Worm (Caenorhabditis elegans) whole organism, late embryonic: ENCODE measurements around the gene srj-53.

ENCODE experiments used
- C38D4.7 ChIP-seq: fragments of 200-800 bp; sonication (Bioruptor generic); optimal IDR thresholded peaks from 2 replicates; lab custom pipeline; 2018; ENCODE audit warnings: mild to moderate bottlenecking, missing genetic modification characterization, moderate library complexity, missing compliant biosample characterization
- K02D7.2 ChIP-seq: sonication (generic microtip); optimal IDR thresholded peaks from 2 replicates; lab custom pipeline; 2017; ENCODE audit warnings: mild to moderate bottlenecking, missing genetic modification characterization, missing compliant biosample characterization
- K09A11.1 ChIP-seq: sonication (generic microtip); optimal IDR thresholded peaks from 2 replicates; lab custom pipeline; 2017; ENCODE audit warnings: antibody characterized with exemption, mild to moderate bottlenecking, missing genetic modification characterization, missing compliant biosample characterization; ENCODE audit not compliant: insufficient read depth
- Y22D7AL.16 ChIP-seq: sonication (generic microtip); optimal IDR thresholded peaks from 2 replicates; lab custom pipeline; 2016; ENCODE audit warnings: missing genetic modification characterization, missing compliant biosample characterization
- ahr-1 ChIP-seq: sonication (generic microtip); optimal IDR thresholded peaks from 2 replicates; lab custom pipeline; 2016; ENCODE audit warnings: missing genetic modification characterization, missing compliant biosample characterization
- ama-1 ChIP-seq: fragments of 150-350 bp; optimal IDR thresholded peaks from 2 replicates; lab custom pipeline; 2014
- ceh-18 ChIP-seq: sonication (generic microtip); optimal IDR thresholded peaks from 2 replicates; lab custom pipeline; 2016; ENCODE audit warnings: missing genetic modification characterization, missing compliant biosample characterization
- ceh-19 ChIP-seq: fragments of 200-800 bp; sonication (Bioruptor generic); optimal IDR thresholded peaks from 2 replicates; lab custom pipeline; 2018; ENCODE audit warnings: mild to moderate bottlenecking, missing genetic modification characterization, missing compliant biosample characterization
- ceh-24 ChIP-seq: sonication (generic microtip); optimal IDR thresholded peaks from 2 replicates; lab custom pipeline; 2016; ENCODE audit warnings: mild to moderate bottlenecking, missing genetic modification characterization, missing compliant biosample characterization
- ceh-31 ChIP-seq: sonication (generic microtip); optimal IDR thresholded peaks from 2 replicates; lab custom pipeline; 2016; ENCODE audit warnings: missing genetic modification characterization, missing compliant biosample characterization
- ceh-34 ChIP-seq: sonication (generic microtip); optimal IDR thresholded peaks from 2 replicates; lab custom pipeline; 2016; ENCODE audit warnings: mild to moderate bottlenecking, missing genetic modification characterization, missing compliant biosample characterization
- ceh-45 ChIP-seq: fragments of 200-800 bp; sonication (Bioruptor generic); IDR thresholded peaks from 2 replicates; pipeline ENCODE4 v1.3.6; 2022; ENCODE audit warnings: missing genetic modification reagents, missing genetic modification characterization, missing compliant biosample characterization
- ceh-9 ChIP-seq: sonication (generic microtip); optimal IDR thresholded peaks from 2 replicates; lab custom pipeline; 2016; ENCODE audit warnings: mild to moderate bottlenecking, missing genetic modification characterization, inconsistent platforms, missing compliant biosample characterization
- che-1 ChIP-seq: sonication (generic microtip); optimal IDR thresholded peaks from 2 replicates; lab custom pipeline; 2016; ENCODE audit warnings: mild to moderate bottlenecking, missing genetic modification characterization, missing compliant biosample characterization
- elt-2 ChIP-seq: sonication (generic microtip); optimal IDR thresholded peaks from 2 replicates; lab custom pipeline; 2016; ENCODE audit warnings: missing genetic modification reagents, missing genetic modification characterization, missing compliant biosample characterization
- elt-4 ChIP-seq: sonication (generic microtip); optimal IDR thresholded peaks from 2 replicates; lab custom pipeline; 2016; ENCODE audit warnings: missing genetic modification characterization, missing compliant biosample characterization
- eyg-1 ChIP-seq: sonication (generic microtip); optimal IDR thresholded peaks from 2 replicates; lab custom pipeline; 2016; ENCODE audit warnings: missing genotype, missing genetic modification characterization, missing compliant biosample characterization
- fkh-10 ChIP-seq: fragments of 150-350 bp; optimal IDR thresholded peaks from 2 replicates; lab custom pipeline; 2014; ENCODE audit warnings: missing biosample characterization, missing genetic modification reagents, missing genetic modification characterization
- hlh-13 ChIP-seq: fragments of 200-800 bp; sonication (Bioruptor generic); optimal IDR thresholded peaks from 2 replicates; lab custom pipeline; 2018; ENCODE audit warnings: mild to moderate bottlenecking, missing genetic modification characterization, missing compliant biosample characterization
- hlh-6 ChIP-seq: sonication (generic microtip); optimal IDR thresholded peaks from 2 replicates; lab custom pipeline; 2016; ENCODE audit warnings: missing genotype, missing genetic modification characterization, missing compliant biosample characterization
- hlh-8 ChIP-seq: sonication (generic microtip); optimal IDR thresholded peaks from 2 replicates; lab custom pipeline; 2016; ENCODE audit warnings: missing genotype, missing genetic modification characterization, missing compliant biosample characterization
- lim-6 ChIP-seq: sonication (generic microtip); optimal IDR thresholded peaks from 2 replicates; lab custom pipeline; 2016; ENCODE audit warnings: missing genetic modification characterization, missing compliant biosample characterization
- lin-11 ChIP-seq: fragments of 200-800 bp; sonication (Bioruptor generic); optimal IDR thresholded peaks from 2 replicates; lab custom pipeline; 2018; ENCODE audit warnings: mild to moderate bottlenecking, missing genetic modification characterization, missing compliant biosample characterization
- mec-3 ChIP-seq: sonication (generic microtip); optimal IDR thresholded peaks from 2 replicates; lab custom pipeline; 2016; ENCODE audit warnings: borderline replicate concordance, missing genetic modification characterization, missing compliant biosample characterization
- nhr-11 ChIP-seq: fragments of 150-350 bp; optimal IDR thresholded peaks from 2 replicates; lab custom pipeline; 2014; ENCODE audit warnings: missing biosample characterization, missing genetic modification characterization
- nhr-232 ChIP-seq: sonication (generic microtip); optimal IDR thresholded peaks from 2 replicates; lab custom pipeline; 2016; ENCODE audit warnings: missing genetic modification characterization, missing compliant biosample characterization
- npax-4 ChIP-seq: sonication (generic microtip); optimal IDR thresholded peaks from 2 replicates; lab custom pipeline; 2016; ENCODE audit warnings: missing genetic modification characterization, missing compliant biosample characterization
- pat-9 ChIP-seq: fragments of 200-800 bp; sonication (Bioruptor generic); optimal IDR thresholded peaks from 2 replicates; lab custom pipeline; 2018; ENCODE audit warnings: mild to moderate bottlenecking, missing genetic modification characterization, moderate library complexity, missing compliant biosample characterization
- pha-2 ChIP-seq: sonication (generic microtip); optimal IDR thresholded peaks from 2 replicates; lab custom pipeline; 2017; ENCODE audit warnings: mild to moderate bottlenecking, missing genetic modification characterization, missing compliant biosample characterization
- pha-4 ChIP-seq: fragments of 150-350 bp; optimal IDR thresholded peaks from 2 replicates; lab custom pipeline; 2018; ENCODE audit warnings: missing biosample characterization, missing genetic modification reagents, missing genetic modification characterization
- pros-1 ChIP-seq: fragments of 150-350 bp; optimal IDR thresholded peaks from 2 replicates; lab custom pipeline; 2014; ENCODE audit warnings: missing biosample characterization, missing genetic modification reagents, missing genetic modification characterization
- ref-2 ChIP-seq: sonication (generic microtip); optimal IDR thresholded peaks from 2 replicates; lab custom pipeline; 2016; ENCODE audit warnings: missing genetic modification characterization, missing compliant biosample characterization
- sdc-2 ChIP-seq: sonication (generic microtip); optimal IDR thresholded peaks from 2 replicates; lab custom pipeline; 2016; ENCODE audit warnings: missing genotype, missing genetic modification characterization, missing compliant biosample characterization
- sox-2 ChIP-seq: fragments of 200-800 bp; sonication (Bioruptor generic); IDR thresholded peaks from 2 replicates; pipeline ENCODE4 v1.3.6; 2022; ENCODE audit warnings: missing genetic modification reagents, missing genetic modification characterization, missing compliant biosample characterization
- sox-4 ChIP-seq: sonication (generic microtip); optimal IDR thresholded peaks from 2 replicates; lab custom pipeline; 2017; ENCODE audit warnings: mild to moderate bottlenecking, missing genetic modification characterization, inconsistent platforms, missing compliant biosample characterization
- tbx-7 ChIP-seq: sonication (generic microtip); optimal IDR thresholded peaks from 2 replicates; lab custom pipeline; 2016; ENCODE audit warnings: missing genotype, missing genetic modification characterization, missing compliant biosample characterization
- unc-55 ChIP-seq: sonication (generic microtip); optimal IDR thresholded peaks from 2 replicates; lab custom pipeline; 2017; ENCODE audit warnings: missing biosample characterization, missing genetic modification reagents, missing genetic modification characterization
- unc-86 ChIP-seq: sonication (generic microtip); optimal IDR thresholded peaks from 2 replicates; lab custom pipeline; 2016; ENCODE audit warnings: missing genetic modification characterization, missing compliant biosample characterization
- ztf-16 ChIP-seq: sonication (generic microtip); optimal IDR thresholded peaks from 2 replicates; lab custom pipeline; 2017; ENCODE audit warnings: missing genetic modification characterization, missing compliant biosample characterization

srj-53 gene

ce11 chrV:694625-695024, at the start of gene srj-53:
Gene srj-53 (minus strand): TSS chrV:694725.
- TF ChIP-seq sdc-2 (tag; lab: Kevin White, UChicago) = no peak
- TF ChIP-seq sox-4 (tag; lab: Kevin White, UChicago) = no peak
- TF ChIP-seq eyg-1 (tag; lab: Kevin White, UChicago) = no peak
- TF ChIP-seq ceh-24 (tag; lab: Kevin White, UChicago) = no peak
- TF ChIP-seq fkh-10 = no peak
- no peak for TF ChIP-seq K02D7.2 (tag; lab: Kevin White, UChicago)
- TF ChIP-seq lin-11 (tag; lab: Kevin White, UChicago) = no peak
- TF ChIP-seq ahr-1 (tag; lab: Kevin White, UChicago) = no peak
- TF ChIP-seq elt-2 = no peak
- TF ChIP-seq unc-55 (GFP tag; lab: Kevin White, UChicago) = no peak
- no peak for TF ChIP-seq pat-9 (tag; lab: Kevin White, UChicago)
- TF ChIP-seq hlh-13 (GFP tag; lab: Kevin White, UChicago) = no peak
- no peak for TF ChIP-seq hlh-6
- TF ChIP-seq tbx-7 (tag; lab: Kevin White, UChicago) = no peak
- TF ChIP-seq nhr-11 (tag; lab: Kevin White, UChicago) = no peak
- no peak for TF ChIP-seq npax-4
- no peak for TF ChIP-seq ceh-31 (tag; lab: Kevin White, UChicago)
- TF ChIP-seq Y22D7AL.16 = no peak
- TF ChIP-seq, all 69 proteins: peak for 0

ce11 chrV:743348-743747, 48.8 kb upstream of the srj-53 start, which contains the start of gene str-134:
Gene str-134 (plus strand): TSS chrV:743648.
- TF ChIP-seq elt-2 (no peak), ama-1 (lab: Kevin White, UChicago) (no peak), ceh-34 (tag; lab: Kevin White, UChicago) (no peak), tbx-7 (tag; lab: Kevin White, UChicago) (no peak), ceh-45 (no peak)

- TF ChIP-seq ceh-9 (no peak), K09A11.1 (tag; lab: Kevin White, UChicago) (no peak), fkh-10 (no peak), mec-3 (tag; lab: Kevin White, UChicago) (no peak), elt-2 (no peak), unc-86 (tag; lab: Kevin White, UChicago) (no peak), hlh-8 (no peak), hlh-13 (GFP tag; lab: Kevin White, UChicago) (no peak), hlh-6 (no peak), elt-4 (no peak), ztf-16 (no peak), ceh-19 (GFP tag; lab: Kevin White, UChicago) (no peak), unc-55 (GFP tag; lab: Kevin White, UChicago) (no peak), ceh-18 (tag; lab: Kevin White, UChicago) (no peak), lim-6 (no peak), pha-2 (no peak), npax-4 (no peak), che-1 (tag; lab: Kevin White, UChicago) (no peak)
Measured at ce11 chrV:741820-742219, 47.3 kb upstream of the srj-53 start, which contains the start of gene C05E4.7. Gene C05E4.7 (plus strand): TSS chrV:742120.

DNA sequence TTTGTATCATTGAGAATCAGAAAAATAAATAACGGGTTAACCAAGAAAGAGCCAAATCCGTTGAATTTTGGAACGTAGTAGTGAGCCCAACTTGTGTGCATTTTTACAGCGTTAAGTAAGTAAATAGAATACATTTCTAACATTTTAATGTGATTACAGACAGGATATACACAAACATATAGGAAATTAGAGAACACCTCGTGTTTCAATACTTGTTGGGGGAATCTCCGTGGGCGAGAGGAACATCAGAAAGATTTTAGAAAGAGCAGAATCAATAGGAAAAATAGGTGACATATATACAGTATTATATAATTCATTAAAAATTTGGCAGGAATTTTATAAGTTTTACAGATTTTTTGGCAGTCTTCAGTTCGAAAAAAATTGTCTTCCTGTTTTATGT, 44.2 kb upstream of the srj-53 start, which contains the start of gene srj-24:
srj-24 (minus strand) TSS at position 101 of the 400 bp plus-strand sequence.
- no peak for TF ChIP-seq fkh-10

DNA sequence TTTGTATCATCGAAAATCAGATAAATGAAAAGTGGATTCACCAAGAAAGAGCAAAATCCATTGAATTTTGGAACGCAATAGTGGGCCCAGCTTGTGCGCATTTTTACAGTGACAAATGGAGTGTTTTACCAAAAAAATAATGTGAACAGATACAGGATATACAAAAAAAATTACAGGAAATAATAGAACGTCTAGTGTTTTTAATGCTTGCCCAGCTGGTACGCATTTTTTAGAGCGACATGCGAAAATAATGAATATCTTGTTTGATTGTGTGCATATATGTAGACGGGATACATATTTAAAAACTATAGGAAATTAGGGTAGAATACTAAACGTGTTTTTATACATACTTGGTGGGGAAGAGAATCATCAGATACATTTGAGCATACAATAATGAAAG, 41.6 kb upstream of the srj-53 start, which contains the start of gene srj-25:
srj-25 (minus strand) TSS at position 101 of the 400 bp plus-strand sequence.
- TF ChIP-seq nhr-11 (tag; lab: Kevin White, UChicago) = no peak
- TF ChIP-seq ceh-19 (GFP tag; lab: Kevin White, UChicago) = no peak
- TF ChIP-seq pros-1 (tag; lab: Kevin White, UChicago) = no peak
- TF ChIP-seq ref-2 = no peak
- TF ChIP-seq ceh-18 (tag; lab: Kevin White, UChicago) = no peak
- TF ChIP-seq che-1 (tag; lab: Kevin White, UChicago) = no peak
- no peak for TF ChIP-seq sox-2 (GFP tag; lab: Robert Waterston, UW)
- TF ChIP-seq nhr-232 (tag; lab: Kevin White, UChicago) = no peak
- TF ChIP-seq lim-6 = no peak
- TF ChIP-seq K09A11.1 (tag; lab: Kevin White, UChicago) = no peak
- TF ChIP-seq C38D4.7 = no peak
- TF ChIP-seq pha-4 (tag; lab: Kevin White, UChicago) = no peak
- no peak for TF ChIP-seq hlh-8
